Worm (Caenorhabditis elegans) whole organism, early embryonic: ENCODE data around the gene cri-3.

Experiments used
- B0310.2 ChIP-seq: sonication (generic microtip); optimal IDR thresholded peaks from 2 replicates; lab custom pipeline; 2016; ENCODE audit warnings: mild to moderate bottlenecking, missing genetic modification characterization, missing compliant biosample characterization
- F13C5.2 ChIP-seq: sonication (generic microtip); optimal IDR thresholded peaks from 2 replicates; lab custom pipeline; 2017; ENCODE audit warnings: mild to moderate bottlenecking, missing genetic modification characterization, inconsistent platforms, missing compliant biosample characterization
- aly-1 ChIP-seq: sonication (generic microtip); optimal IDR thresholded peaks from 2 replicates; lab custom pipeline; 2016; ENCODE audit warnings: missing genetic modification characterization, missing compliant biosample characterization
- ama-1 ChIP-seq: fragments of 150-350 bp; optimal IDR thresholded peaks from 2 replicates; lab custom pipeline; 2014
- ceh-13 ChIP-seq: fragments of 200-800 bp; sonication (Bioruptor generic); optimal IDR thresholded peaks from 2 replicates; lab custom pipeline; 2018; ENCODE audit warnings: mild to moderate bottlenecking, missing genetic modification characterization, missing compliant biosample characterization
- ceh-36 ChIP-seq: sonication (generic microtip); optimal IDR thresholded peaks from 2 replicates; lab custom pipeline; 2016; ENCODE audit warnings: missing genetic modification characterization, inconsistent platforms, missing compliant biosample characterization
- flt-1 ChIP-seq: fragments of 200-800 bp; sonication (Bioruptor generic); IDR thresholded peaks from 2 replicates; pipeline ENCODE4 v1.3.6; 2022; ENCODE audit warnings: missing genetic modification characterization, missing compliant biosample characterization
- hmg-4 ChIP-seq: fragments of 200-800 bp; sonication (Bioruptor generic); optimal IDR thresholded peaks from 2 replicates; lab custom pipeline; 2018; ENCODE audit warnings: mild to moderate bottlenecking, missing genetic modification characterization, missing compliant biosample characterization
- hnd-1 ChIP-seq: sonication (generic microtip); optimal IDR thresholded peaks from 2 replicates; lab custom pipeline; 2016; ENCODE audit warnings: missing genetic modification characterization, missing compliant biosample characterization
- pes-1 ChIP-seq: fragments of 200-800 bp; sonication (Bioruptor generic); IDR thresholded peaks from 2 replicates; pipeline ENCODE4 v1.3.6; 2022; ENCODE audit warnings: missing genetic modification reagents, missing genetic modification characterization, missing compliant biosample characterization
- scrt-1 ChIP-seq: fragments of 200-800 bp; sonication (Bioruptor generic); IDR thresholded peaks from 2 replicates; pipeline ENCODE4 v1.3.6; 2022; ENCODE audit warnings: missing genetic modification characterization, missing compliant biosample characterization
- tbx-11 ChIP-seq: fragments of 200-800 bp; sonication (Bioruptor generic); IDR thresholded peaks from 2 replicates; pipeline ENCODE4 v1.3.6; 2022; ENCODE audit warnings: missing genetic modification characterization, missing compliant biosample characterization
- tbx-37 ChIP-seq: fragments of 200-800 bp; sonication (Bioruptor generic); conservative IDR thresholded peaks from 2 replicates; pipeline ENCODE4 v1.3.6; 2022; ENCODE audit warnings: missing genetic modification reagents, missing genetic modification characterization, missing compliant biosample characterization
- tra-4 ChIP-seq: sonication (generic microtip); optimal IDR thresholded peaks from 2 replicates; lab custom pipeline; 2017; ENCODE audit warnings: missing genetic modification characterization, missing compliant biosample characterization

ce11 chrIII:3414412-3414811 is 18.3 kb downstream of the cri-3 start:
- TF ChIP-seq ceh-13 (GFP tag; lab: Kevin White, UChicago), result no peak
- no peak for TF ChIP-seq F13C5.2 (tag; lab: Kevin White, UChicago)
- no peak for TF ChIP-seq aly-1 (tag; lab: Kevin White, UChicago)
- no peak for TF ChIP-seq tbx-37 (GFP tag; lab: Robert Waterston, UW)
- no peak for TF ChIP-seq ama-1
- no peak for TF ChIP-seq ceh-36
- no peak for TF ChIP-seq scrt-1 (GFP tag; lab: Robert Waterston, UW)
- TF ChIP-seq B0310.2 (tag; lab: Kevin White, UChicago), result no peak
- no peak for TF ChIP-seq tbx-11 (GFP tag; lab: Robert Waterston, UW)
- no peak for TF ChIP-seq pes-1
- TF ChIP-seq hmg-4 (GFP tag; lab: Kevin White, UChicago), result no peak
- no peak for TF ChIP-seq flt-1 (GFP tag; lab: Robert Waterston, UW)
- TF ChIP-seq hnd-1 (tag; lab: Kevin White, UChicago), result no peak
- TF ChIP-seq tra-4 (tag; lab: Kevin White, UChicago), result no peak
